Fruit fly (Drosophila melanogaster): ENCODE measurements around the gene Rga.

Rga gene

DNA sequence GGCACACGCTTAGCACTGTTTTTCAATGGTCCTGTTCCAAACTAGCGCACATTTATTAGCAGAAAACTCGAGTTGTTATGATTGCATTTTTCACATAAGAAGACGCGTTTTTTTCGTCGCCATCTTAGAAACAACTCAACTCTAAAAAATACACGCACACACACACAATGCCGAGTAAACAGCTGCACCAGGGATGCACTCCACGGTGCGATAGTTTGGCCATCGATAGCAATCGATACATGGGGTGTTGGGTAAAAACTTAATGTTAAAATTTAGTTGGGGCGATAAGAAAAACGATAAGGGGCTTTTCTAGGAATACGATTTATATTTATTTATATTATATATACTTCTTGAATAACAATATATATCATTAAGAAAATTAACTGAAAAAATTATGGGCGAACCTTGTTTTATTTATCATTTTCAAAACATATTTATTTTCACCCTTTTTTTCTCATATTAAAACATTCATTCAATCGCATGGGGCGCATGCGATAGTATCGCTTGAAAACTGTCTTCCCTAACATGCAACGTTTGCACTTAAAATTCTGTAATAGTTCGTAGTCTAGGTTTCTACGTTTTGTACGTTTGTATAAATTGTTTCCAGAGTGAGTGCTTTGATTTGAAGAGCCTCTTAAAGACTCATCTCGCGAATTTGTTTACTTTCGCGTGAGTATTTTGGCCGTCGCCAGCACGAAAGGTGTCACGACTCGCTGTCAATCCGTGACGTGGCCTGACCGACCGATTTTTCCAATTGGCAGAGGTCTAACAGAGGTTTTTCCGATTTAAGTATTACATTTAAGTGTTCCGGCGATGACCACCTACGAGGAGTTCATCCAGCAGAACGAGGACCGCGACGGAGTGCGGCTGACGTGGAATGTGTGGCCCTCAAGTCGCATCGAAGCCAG is 35.9 kb upstream of the Rga start, which contains the start of the genes MTA1-like and Sec23 (continued):
- TF ChIP-seq cad (GFP tag; optimal IDR thresholded peaks at IDR 0.05) (no peak), CG10959 (GFP tag; IDR thresholded peaks at IDR 0.05) (no peak), dysf (GFP tag; IDR thresholded peaks at IDR 0.05) (peak; percentile 17; the same call in 1 of the 3 replicates), CG12071 (GFP tag; optimal IDR thresholded peaks at IDR 0.05) (no peak), CG15479 (GFP tag; optimal IDR thresholded peaks at IDR 0.05) (no peak), ara (GFP tag; IDR thresholded peaks at IDR 0.05) (no peak), Optix (GFP tag; IDR thresholded peaks at IDR 0.05) (no peak), CG11560 (tag; IDR thresholded peaks at IDR 0.05) (no peak), Stat92E (GFP tag; optimal IDR thresholded peaks at IDR 0.05) (peak in 1 of 3 experiments; percentile 48), mirr (GFP tag; optimal IDR thresholded peaks at IDR 0.05) (no peak), sug (tag; optimal IDR thresholded peaks at IDR 0.05) (peak; percentile 64), zfh1 (GFP tag; IDR thresholded peaks at IDR 0.05) (0 out of 3 replicates have a peak, but pooled peaks have one; percentile 27), sens-2 (GFP tag; IDR thresholded peaks at IDR 0.05) (no peak), Atf6 (GFP tag; IDR thresholded peaks at IDR 0.05) (no peak), unc-4 (GFP tag; IDR thresholded peaks at IDR 0.05; ENCODE audit: partially characterized antibody) (peak; percentile 92), bbx (GFP tag; IDR thresholded peaks at IDR 0.05; ENCODE audit: partially characterized antibody) (peak; percentile 90), nau (GFP tag; optimal IDR thresholded peaks at IDR 0.05) (no peak), CG13894 (tag; optimal IDR thresholded peaks at IDR 0.05) (peak; percentile 37), ems (GFP tag; optimal IDR thresholded peaks at IDR 0.05) (no peak), CG17385 (GFP tag; optimal IDR thresholded peaks at IDR 0.05) (peak; percentile 29), stwl (tag; optimal IDR thresholded peaks at IDR 0.05) (no peak), crc (GFP tag; optimal IDR thresholded peaks at IDR 0.05) (no peak), CG10366 (GFP tag; IDR thresholded peaks at IDR 0.05) (no peak; the same call in 1 of the 2 replicates), kay (GFP tag; optimal IDR thresholded peaks at IDR 0.05) (no peak), schlank (tag; optimal IDR thresholded peaks at IDR 0.05) (no peak), H2.0 (GFP tag; IDR thresholded peaks at IDR 0.05) (no peak), CG7556 (GFP tag; optimal IDR thresholded peaks at IDR 0.05) (peak; percentile 21), Mes4 (GFP tag; optimal IDR thresholded peaks at IDR 0.05) (no peak), lmd (GFP tag; IDR thresholded peaks at IDR 0.05) (peak; percentile 44; the same call in 1 of the 2 replicates), Ets97D (GFP tag; optimal IDR thresholded peaks at IDR 0.05) (peak; percentile 64), h (optimal IDR thresholded peaks at IDR 0.05) (no peak), CG4854 (GFP tag; optimal IDR thresholded peaks at IDR 0.05) (no peak), CHES-1-like (GFP tag; optimal IDR thresholded peaks at IDR 0.05) (no peak), Mrtf (GFP tag; IDR thresholded peaks at IDR 0.05) (no peak), CG7271 (tag; optimal IDR thresholded peaks at IDR 0.05) (no peak), hb (GFP tag; IDR thresholded peaks at IDR 0.05; ENCODE audit: partially characterized antibody) (peak; percentile 96), Neu2 (GFP tag; optimal IDR thresholded peaks at IDR 0.05; ENCODE audit: borderline replicate concordance) (no peak), CG18476 (GFP tag; optimal IDR thresholded peaks at IDR 0.05) (peak; percentile 11), z (GFP tag; IDR thresholded peaks at IDR 0.05) (no peak), slbo (GFP tag; IDR thresholded peaks at IDR 0.05) (peak; percentile 72), CG4360 (GFP tag; IDR thresholded peaks at IDR 0.05) (no peak), dmrt11E (tag; optimal IDR thresholded peaks at IDR 0.05) (peak; percentile 66), vvl (GFP tag; IDR thresholded peaks at IDR 0.05) (peak; percentile 50; the same call in 1 of the 2 replicates), Doc3 (GFP tag; IDR thresholded peaks at IDR 0.05; ENCODE audit: partially characterized antibody) (peak; percentile 94), croc (GFP tag; conservative IDR thresholded peaks at IDR 0.05) (no peak), pan (optimal IDR thresholded peaks at IDR 0.05) (no peak), pan (GFP tag; optimal IDR thresholded peaks at IDR 0.05 in 1 of 2, IDR thresholded peaks at IDR 0.05 in 1 of 2) (peak in 1 of 2 experiments; percentile 17), CG14014 (GFP tag; IDR thresholded peaks at IDR 0.05) (no peak), Fer1 (GFP tag; optimal IDR thresholded peaks at IDR 0.05) (peak; percentile 11)

All from whole organism, embryonic.